Fruit fly (Drosophila melanogaster) whole organism, pupa: ENCODE measurements around the gene Inx5.
A peak's percentile ranks its signal among the peaks of the same experiment; 100 is the strongest.

Experiments
- CG10348 ChIP-seq: fragments of 200-800 bp; sonication (Bioruptor generic); IDR thresholded peaks from 2 replicates; pipeline ENCODE4 v1.3.6; 2022; ENCODE audit warnings: missing biosample characterization, missing genetic modification characterization
- CG12605 ChIP-seq: fragments of 200-800 bp; sonication (Bioruptor generic); IDR thresholded peaks from 2 replicates; pipeline ENCODE4 v1.3.6; 2022; ENCODE audit warnings: missing biosample characterization, missing genetic modification characterization
- CG13204 ChIP-seq: fragments of 200-800 bp; sonication (Bioruptor generic); optimal IDR thresholded peaks from 2 replicates; lab custom pipeline; 2018; ENCODE audit warnings: missing biosample characterization, mild to moderate bottlenecking, missing genetic modification characterization, moderate library complexity
- CG14655 ChIP-seq: fragments of 200-800 bp; sonication (Bioruptor generic); optimal IDR thresholded peaks from 3 replicates; lab custom pipeline; 2017; ENCODE audit warnings: mild to moderate bottlenecking, missing biosample characterization, missing genetic modification reagents, missing genetic modification characterization
- CG15710 ChIP-seq: fragments of 200-800 bp; sonication (Bioruptor generic); optimal IDR thresholded peaks from 2 replicates; lab custom pipeline; 2018; ENCODE audit warnings: missing biosample characterization, mild to moderate bottlenecking, missing genetic modification characterization, moderate library complexity
- CG17806 ChIP-seq: fragments of 200-800 bp; sonication (Bioruptor generic); optimal IDR thresholded peaks from 2 replicates; lab custom pipeline; 2018; ENCODE audit warnings: missing biosample characterization, mild to moderate bottlenecking, missing genetic modification characterization, moderate library complexity
- CG32121 ChIP-seq: fragments of 200-800 bp; sonication (Bioruptor generic); IDR thresholded peaks from 2 replicates; pipeline ENCODE4 v1.3.6; 2022; ENCODE audit warnings: missing biosample characterization, missing genetic modification characterization
- CG34367 ChIP-seq: fragments of 200-800 bp; sonication (Bioruptor generic); optimal IDR thresholded peaks from 2 replicates; lab custom pipeline; 2018; ENCODE audit warnings: missing biosample characterization, mild to moderate bottlenecking, missing genetic modification characterization
- CG4496 ChIP-seq: fragments of 200-800 bp; sonication (Bioruptor generic); IDR thresholded peaks from 3 replicates; pipeline ENCODE4 v1.3.6; 2022; ENCODE audit warnings: missing biosample characterization, missing genetic modification characterization
- CG8159 ChIP-seq: fragments of 200-800 bp; sonication (Bioruptor generic); optimal IDR thresholded peaks from 3 replicates; lab custom pipeline; 2018; ENCODE audit warnings: missing biosample characterization, mild to moderate bottlenecking, missing genetic modification characterization, moderate library complexity
- CG8301 ChIP-seq: fragments of 200-800 bp; sonication (Bioruptor generic); optimal IDR thresholded peaks from 2 replicates; lab custom pipeline; 2018; ENCODE audit warnings: missing biosample characterization, mild to moderate bottlenecking, missing genetic modification characterization
- CG9948 ChIP-seq: fragments of 200-800 bp; sonication (Bioruptor generic); optimal IDR thresholded peaks from 2 replicates; lab custom pipeline; 2018; ENCODE audit warnings: missing biosample characterization, mild to moderate bottlenecking, missing genetic modification characterization, moderate library complexity
- D1 ChIP-seq: fragments of 200-800 bp; sonication (Bioruptor generic); optimal IDR thresholded peaks from 2 replicates; lab custom pipeline; 2018; ENCODE audit warnings: missing biosample characterization, mild to moderate bottlenecking, missing genetic modification characterization, moderate library complexity
- EcR ChIP-seq: fragments of 200-800 bp; sonication (Bioruptor generic); optimal IDR thresholded peaks from 3 replicates; lab custom pipeline; 2019; ENCODE audit warnings: missing biosample characterization, missing genetic modification characterization, mild to moderate bottlenecking, moderate library complexity, missing genetic modification reagents
- Ets98B ChIP-seq: fragments of 200-800 bp; sonication (Bioruptor generic); IDR thresholded peaks from 2 replicates; pipeline ENCODE4 v1.3.6; 2022; ENCODE audit warnings: missing biosample characterization, missing genetic modification characterization
- Pif1A ChIP-seq: fragments of 200-800 bp; sonication (Bioruptor generic); optimal IDR thresholded peaks from 3 replicates; lab custom pipeline; 2016; ENCODE audit warnings: missing biosample characterization, missing genetic modification characterization
- Pif1B ChIP-seq: fragments of 200-800 bp; sonication (Bioruptor generic); optimal IDR thresholded peaks from 3 replicates; lab custom pipeline; 2016; ENCODE audit warnings: missing biosample characterization, missing genetic modification characterization
- Snoo ChIP-seq: fragments of 200-800 bp; sonication (Bioruptor generic); optimal IDR thresholded peaks from 3 replicates; lab custom pipeline; 2017; ENCODE audit warnings: missing biosample characterization, mild to moderate bottlenecking, missing genetic modification characterization, inconsistent platforms
- fd96Ca ChIP-seq: fragments of 200-800 bp; sonication (Bioruptor generic); IDR thresholded peaks from 3 replicates; pipeline ENCODE4 v1.3.6; 2022; ENCODE audit warnings: missing biosample characterization, missing genetic modification characterization
- gl ChIP-seq: fragments of 200-800 bp; sonication (Bioruptor generic); optimal IDR thresholded peaks from 2 replicates; lab custom pipeline; 2018; ENCODE audit warnings: missing biosample characterization, mild to moderate bottlenecking, missing genetic modification characterization
- rn ChIP-seq: fragments of 200-800 bp; sonication (Bioruptor generic); IDR thresholded peaks from 2 replicates; pipeline ENCODE4 v1.3.6; 2022; ENCODE audit warnings: missing biosample characterization, missing genetic modification characterization

The Inx5 gene

DNA sequence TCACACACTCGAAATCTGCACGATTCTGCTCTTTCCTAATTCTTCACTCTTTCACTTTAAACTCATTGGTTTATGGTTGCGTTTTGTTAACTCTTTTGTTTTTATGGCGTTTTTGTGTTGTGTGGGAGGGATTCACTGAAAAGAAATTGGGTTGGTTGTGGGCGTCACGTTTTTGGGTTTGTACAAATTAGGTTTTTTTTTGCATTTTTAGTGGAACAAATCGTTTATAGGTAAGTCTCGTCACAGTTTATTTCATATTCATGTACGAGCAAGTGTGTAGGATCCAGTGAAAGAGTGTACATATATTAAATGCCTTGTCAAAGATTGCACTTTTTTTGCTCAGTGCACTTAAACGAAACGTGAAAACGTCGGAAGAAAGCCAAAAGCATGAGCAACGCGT is 6.0 kb downstream of the Inx5 start:
- TF ChIP-seq CG9948 (tag; lab: Kevin White, UChicago) (peak; percentile 17), CG10348 (GFP tag; lab: Robert Waterston, UW) (no peak), CG12605 (GFP tag; lab: Robert Waterston, UW) (no peak), gl (tag; lab: Kevin White, UChicago) (no peak), Snoo (tag; lab: Kevin White, UChicago) (peak; percentile 58), Ets98B (GFP tag; lab: Robert Waterston, UW) (no peak), CG13204 (no peak), EcR (no peak), Pif1A (peak; percentile 23), CG4496 (GFP tag; lab: Robert Waterston, UW) (0 out of 3 replicates have a peak, but pooled peaks have one; percentile 34), CG17806 (no peak)

- TF ChIP-seq CG34367 (tag; lab: Kevin White, UChicago): no peak
- TF ChIP-seq CG13204: no peak
These were observed 7.2 kb downstream of the Inx5 start for dm6 chrX:19163446-19163845.

DNA sequence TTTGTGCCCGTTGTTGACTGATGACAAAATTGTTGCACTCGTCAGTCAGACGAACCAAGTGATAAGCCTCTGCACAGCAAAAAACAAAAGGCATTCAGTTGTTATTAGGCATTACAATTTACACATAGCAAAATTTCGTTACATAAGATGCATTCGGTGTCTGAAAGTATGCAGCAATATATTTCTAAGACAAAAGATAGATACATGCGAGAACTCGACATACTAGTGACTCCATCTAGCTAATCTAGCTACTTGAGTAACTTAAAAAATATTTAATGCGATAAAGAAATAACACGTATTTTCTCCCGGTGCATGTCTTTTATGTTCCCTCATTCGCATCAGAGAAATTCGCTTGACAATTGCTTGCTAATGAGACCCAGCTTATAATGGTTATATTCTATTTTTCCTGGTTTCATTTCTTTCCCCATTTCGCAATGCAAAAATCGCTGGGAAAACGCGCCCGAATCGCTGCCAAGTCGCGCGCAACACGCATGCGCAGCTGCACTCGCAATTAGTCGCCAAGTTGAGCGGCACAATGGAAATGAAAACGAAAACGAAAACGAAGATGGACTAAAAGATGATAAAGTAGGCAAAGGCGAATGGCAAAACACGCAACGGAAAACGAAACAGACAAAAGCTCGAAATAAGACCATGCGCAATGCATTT is 8.3 kb downstream of the Inx5 start:
- no peak for TF ChIP-seq EcR
- peak; percentile 54; the same call in 1 of the 3 replicates for TF ChIP-seq fd96Ca
- peak; percentile 45; the same call in 1 of the 2 replicates for TF ChIP-seq CG32121
- no peak for TF ChIP-seq D1 (tag; lab: Kevin White, UChicago)
- TF ChIP-seq CG12605 (GFP tag; lab: Robert Waterston, UW): no peak
- peak; percentile 69 for TF ChIP-seq CG8159 (tag; lab: Kevin White, UChicago)
- peak; percentile 79 for TF ChIP-seq CG34367 (tag; lab: Kevin White, UChicago)
- TF ChIP-seq Pif1B: peak; percentile 80
- TF ChIP-seq CG9948 (tag; lab: Kevin White, UChicago): peak; percentile 69
- TF ChIP-seq CG15710 (tag; lab: Kevin White, UChicago): peak; percentile 78
- TF ChIP-seq CG14655 (GFP tag; lab: Kevin White, UChicago): peak; percentile 64
- TF ChIP-seq CG13204: peak; percentile 43
- TF ChIP-seq rn (GFP tag; lab: Robert Waterston, UW): 0 out of 2 replicates have a peak, but pooled peaks have one; percentile 42
- TF ChIP-seq Pif1A: peak; percentile 86
- peak; percentile 43 for TF ChIP-seq gl (tag; lab: Kevin White, UChicago)
- TF ChIP-seq Ets98B (GFP tag; lab: Robert Waterston, UW): peak; percentile 36
- TF ChIP-seq CG10348 (GFP tag; lab: Robert Waterston, UW): no peak
- peak; percentile 49 for TF ChIP-seq Snoo (tag; lab: Kevin White, UChicago)
- peak; percentile 51 for TF ChIP-seq CG17806
- peak; percentile 41; the same call in 2 of the 3 replicates for TF ChIP-seq CG4496 (GFP tag; lab: Robert Waterston, UW)
- peak; percentile 52 for TF ChIP-seq CG8301 (tag; lab: Kevin White, UChicago)

DNA sequence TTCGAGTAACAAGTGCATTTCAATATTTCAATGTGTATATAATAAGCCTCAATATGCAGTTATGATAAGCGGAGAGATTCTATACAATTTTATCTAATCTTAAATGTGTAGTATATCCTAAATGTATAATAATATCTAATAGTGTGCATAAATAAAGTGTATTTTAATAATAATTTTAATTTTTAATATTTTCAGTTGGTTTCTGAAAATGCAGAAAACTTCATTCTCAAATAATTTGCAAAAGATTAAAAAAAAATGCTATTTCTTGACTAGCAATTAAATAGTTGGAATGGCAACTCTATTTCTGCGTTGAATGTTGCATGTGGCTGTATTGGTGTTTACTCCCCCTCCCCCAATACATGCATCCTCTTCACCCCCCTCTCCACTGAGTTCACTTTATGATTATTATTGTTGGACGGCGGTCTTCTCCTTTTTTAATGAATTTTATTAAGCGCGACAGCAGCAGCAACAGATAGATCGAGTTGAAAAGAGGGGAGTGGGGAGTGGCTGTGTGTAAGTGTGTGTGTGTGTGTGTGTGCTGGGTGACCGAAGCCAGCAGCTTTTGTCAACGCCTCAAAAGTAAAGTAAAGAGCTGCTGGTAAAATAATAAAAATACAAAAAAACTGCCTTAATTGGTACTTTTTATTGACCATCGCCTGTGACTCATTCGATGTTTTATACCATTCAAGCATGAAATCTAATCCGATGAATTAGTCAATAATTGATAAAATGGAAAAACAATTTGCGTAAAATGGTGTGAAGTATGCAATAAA is 9.9 kb downstream of the Inx5 start:
- TF ChIP-seq EcR (no peak), fd96Ca (no peak), D1 (tag; lab: Kevin White, UChicago) (peak; percentile 21), CG8159 (tag; lab: Kevin White, UChicago) (peak; percentile 69), CG13204 (peak; percentile 47), Pif1A (no peak), CG10348 (GFP tag; lab: Robert Waterston, UW) (no peak), CG32121 (no peak), CG17806 (peak; percentile 7), CG14655 (GFP tag; lab: Kevin White, UChicago) (peak; percentile 40), rn (GFP tag; lab: Robert Waterston, UW) (no peak), CG34367 (tag; lab: Kevin White, UChicago) (peak; percentile 32), CG8301 (tag; lab: Kevin White, UChicago) (peak; percentile 20), CG4496 (GFP tag; lab: Robert Waterston, UW) (no peak), Pif1B (no peak), Snoo (tag; lab: Kevin White, UChicago) (no peak), CG9948 (tag; lab: Kevin White, UChicago) (peak; percentile 44), CG12605 (GFP tag; lab: Robert Waterston, UW) (no peak), CG15710 (tag; lab: Kevin White, UChicago) (peak; percentile 52), gl (tag; lab: Kevin White, UChicago) (no peak), Ets98B (GFP tag; lab: Robert Waterston, UW) (no peak)
- TF ChIP-seq, all 21 proteins: peak for 9

dm6 chrX:19159942-19160341 is 10.7 kb downstream of the Inx5 start:
- TF ChIP-seq EcR (no peak), CG9948 (tag; lab: Kevin White, UChicago) (peak; percentile 84), CG13204 (no peak), CG17806 (peak; percentile 66), CG4496 (GFP tag; lab: Robert Waterston, UW) (no peak; the same call in 2 of the 3 replicates), CG14655 (GFP tag; lab: Kevin White, UChicago) (peak; percentile 69), CG8301 (tag; lab: Kevin White, UChicago) (peak; percentile 42), fd96Ca (no peak), gl (tag; lab: Kevin White, UChicago) (no peak), Ets98B (GFP tag; lab: Robert Waterston, UW) (peak; percentile 21), CG34367 (tag; lab: Kevin White, UChicago) (peak; percentile 85), CG8159 (tag; lab: Kevin White, UChicago) (peak; percentile 80), Snoo (tag; lab: Kevin White, UChicago) (peak; percentile 80), Pif1A (no peak), CG12605 (GFP tag; lab: Robert Waterston, UW) (no peak), CG15710 (tag; lab: Kevin White, UChicago) (peak; percentile 84), D1 (tag; lab: Kevin White, UChicago) (peak; percentile 31), CG10348 (GFP tag; lab: Robert Waterston, UW) (no peak), CG32121 (no peak; the same call in 1 of the 2 replicates), rn (GFP tag; lab: Robert Waterston, UW) (no peak), Pif1B (peak; percentile 53)
